Worm (Caenorhabditis elegans): Measurements from ENCODE around the gene W09D10.5.
"Not testable (repeated sequence)": the region's sequence is repeated elsewhere in the genome, so short reads cannot be mapped to it uniquely, and the experiment has no call there.

Gene W09D10.5

ce11 chrIII:10711192-10711673, at the start of gene W09D10.5:
TSS of gene W09D10.5 (minus strand) at chrIII:10711536.
- no peak for TF ChIP-seq unc-62 (GFP tag; optimal IDR thresholded peaks at IDR 0.05)

ce11 chrIII:10759050-10760023, 48.0 kb upstream of the W09D10.5 start, which contains the start of gene tasp-1:
TSS of gene tasp-1 (plus strand) at chrIII:10759307.
- TF ChIP-seq unc-62 (GFP tag; optimal IDR thresholded peaks at IDR 0.05), result peak; percentile 64

DNA sequence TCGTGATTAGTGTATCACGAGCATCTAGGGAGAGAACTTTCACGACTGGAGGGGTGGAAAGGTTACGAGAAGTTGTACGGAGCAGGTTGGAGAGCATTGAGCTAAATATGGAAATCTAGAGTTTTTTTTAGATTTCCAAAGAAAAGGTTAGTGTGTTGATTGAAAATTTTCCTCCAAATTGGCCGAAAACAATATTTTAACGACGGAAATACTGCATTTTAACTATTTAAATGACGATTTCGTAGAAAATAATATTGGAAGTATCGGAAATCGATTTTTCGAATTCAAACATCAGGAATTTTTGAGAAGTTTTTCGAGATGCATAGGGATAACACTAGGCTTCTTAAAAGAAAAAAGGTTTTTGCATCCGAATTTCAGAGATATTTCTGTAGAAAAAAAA, 47.1 kb upstream of the W09D10.5 start, which contains the start of gene K01G5.10:
Gene K01G5.10 (minus strand): TSS at position 101 of the 400 bp plus-strand sequence.
- TF ChIP-seq unc-62 (GFP tag; optimal IDR thresholded peaks at IDR 0.05), result no peak

DNA sequence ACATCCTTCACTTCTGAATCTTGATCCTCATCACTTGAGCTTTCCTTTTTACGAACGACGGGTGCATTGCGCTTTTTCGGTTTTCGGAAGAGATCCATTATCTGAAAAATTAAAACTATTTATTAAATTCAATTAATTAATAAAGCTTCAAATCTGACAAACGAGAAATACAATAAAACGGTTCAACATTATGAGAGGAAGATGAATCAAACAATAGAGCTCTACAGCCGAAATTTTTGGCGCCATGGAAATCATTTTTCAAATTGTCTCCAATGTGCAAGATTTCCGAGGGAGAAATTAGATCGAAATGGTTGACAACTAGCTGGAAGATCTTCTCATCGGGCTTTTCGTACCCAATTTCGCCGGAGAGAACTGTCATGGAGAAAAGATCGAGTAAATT, 46.2 kb upstream of the W09D10.5 start, which contains the start of gene rnf-113:
Gene rnf-113 (minus strand): TSS at position 101 of the 400 bp plus-strand sequence.
- TF ChIP-seq unc-62 (GFP tag; optimal IDR thresholded peaks at IDR 0.05), result no peak

- TF ChIP-seq unc-62 (GFP tag; optimal IDR thresholded peaks at IDR 0.05), result no peak
Measured at ce11 chrIII:10755480-10756066, 44.2 kb upstream of the W09D10.5 start, which contains the start of gene hpl-2. TSS of gene hpl-2 (minus strand) at chrIII:10755530.

ce11 chrIII:10754379-10754778, 43.0 kb upstream of the W09D10.5 start:
- no peak for TF ChIP-seq unc-62 (GFP tag; optimal IDR thresholded peaks at IDR 0.05)

DNA sequence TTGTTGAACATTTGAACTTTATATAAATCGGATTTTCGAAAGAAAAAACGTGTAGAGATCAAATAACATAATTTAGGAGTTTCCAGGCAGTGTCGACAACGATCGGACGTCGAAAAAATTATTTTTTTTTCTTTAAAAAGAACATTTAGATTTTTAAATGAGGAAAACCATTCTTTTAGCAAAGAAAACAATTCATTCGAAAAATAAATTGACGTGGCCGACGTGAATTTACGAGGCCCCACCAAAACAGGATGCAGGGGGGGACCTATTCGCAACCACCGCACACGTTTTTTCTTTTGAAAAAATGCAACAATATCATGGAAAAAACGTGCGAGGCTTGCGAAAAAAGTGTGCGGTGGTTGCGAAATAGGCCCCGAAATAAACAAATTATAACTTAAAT, 38.7 kb upstream of the W09D10.5 start, which contains the start of gene enu-3.6:
Gene enu-3.6 (plus strand): TSS at position 392 of the 400 bp plus-strand sequence.
- TF ChIP-seq unc-62 (GFP tag; optimal IDR thresholded peaks at IDR 0.05), result not testable (repeated sequence)

ce11 chrIII:10747620-10748479, 36.5 kb upstream of the W09D10.5 start, which contains the start of the genes ran-1 and dkc-1:
TSS of gene ran-1 (minus strand) at chrIII:10747728.
TSS of gene dkc-1 (plus strand) at chrIII:10748429.
- TF ChIP-seq unc-62 (GFP tag; optimal IDR thresholded peaks at IDR 0.05), result no peak

DNA sequence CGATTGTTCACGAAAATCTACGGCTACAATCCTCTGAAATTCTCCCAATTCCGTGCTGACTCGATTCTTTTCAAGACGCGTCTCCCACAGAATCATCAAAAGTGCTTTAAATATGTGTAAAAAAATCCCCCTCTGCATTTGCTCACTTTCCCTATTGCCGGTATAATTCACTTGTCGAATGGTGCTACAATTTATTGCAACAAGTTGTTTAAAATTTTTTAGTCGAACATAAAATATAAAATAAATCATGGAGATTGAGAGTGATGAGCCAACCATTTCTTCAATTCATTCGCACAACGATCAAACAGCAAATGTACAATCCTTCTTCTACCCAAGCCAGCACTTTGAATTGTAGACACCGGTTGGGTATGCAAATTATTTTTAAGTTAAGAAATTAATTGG, 35.1 kb upstream of the W09D10.5 start:
- TF ChIP-seq unc-62 (GFP tag; optimal IDR thresholded peaks at IDR 0.05), result no peak

- TF ChIP-seq unc-62 (GFP tag; optimal IDR thresholded peaks at IDR 0.05), result no peak
Measured at ce11 chrIII:10742382-10742860, 31.1 kb upstream of the W09D10.5 start, which contains the start of the genes tbb-1 and rib-2. TSS of gene tbb-1 (minus strand) at chrIII:10742432. TSS of gene rib-2 (plus strand) at chrIII:10742810.

- TF ChIP-seq unc-62 (GFP tag; optimal IDR thresholded peaks at IDR 0.05), result no peak
Measured at ce11 chrIII:10740518-10740917, 29.2 kb upstream of the W09D10.5 start, which contains the start of gene K01G5.8. TSS of gene K01G5.8 (minus strand) at chrIII:10740772.

DNA sequence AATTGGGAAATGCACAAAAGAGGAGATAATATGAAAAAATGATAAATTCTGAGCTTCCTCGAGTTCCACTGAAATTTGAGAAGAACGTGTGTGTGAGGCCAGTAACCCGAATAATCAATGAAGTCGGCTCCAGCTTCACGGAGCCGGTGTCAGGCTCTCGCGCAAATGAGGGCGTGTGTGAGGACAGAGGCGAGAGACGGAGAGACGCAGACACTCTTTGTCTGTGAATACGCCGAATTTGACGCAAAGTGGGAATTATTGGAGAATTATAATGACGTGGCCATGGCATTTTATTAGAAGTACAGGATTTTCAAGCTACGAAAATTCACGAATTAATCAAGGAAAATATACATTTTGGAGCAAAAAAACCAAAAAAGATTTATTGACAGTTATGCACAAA, 28.6 kb upstream of the W09D10.5 start:
- TF ChIP-seq unc-62 (GFP tag; optimal IDR thresholded peaks at IDR 0.05), result no peak

- no peak for TF ChIP-seq unc-62 (GFP tag; optimal IDR thresholded peaks at IDR 0.05)
Measured at ce11 chrIII:10739455-10739854, 28.1 kb upstream of the W09D10.5 start, which contains the start of gene smap-1. TSS of gene smap-1 (minus strand) at chrIII:10739792.

DNA sequence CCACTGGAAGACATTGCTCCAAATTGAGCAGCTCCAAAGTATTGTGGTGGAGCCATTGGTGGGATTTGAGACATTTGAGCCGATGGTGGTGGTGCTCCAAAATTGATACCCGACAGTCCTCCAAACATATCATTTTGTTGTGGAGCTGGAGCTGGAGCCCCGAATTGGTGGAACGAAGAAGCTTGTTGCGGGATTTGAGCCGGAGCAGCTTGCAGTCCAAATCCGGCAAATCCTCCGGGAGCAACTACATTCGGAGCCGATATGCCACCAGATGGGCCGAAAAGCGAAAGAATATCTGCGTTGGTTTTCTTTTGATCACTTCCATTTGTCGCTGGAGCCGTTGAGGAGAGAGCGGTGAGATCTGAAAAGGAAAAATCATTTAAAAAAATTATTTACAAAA, 26.7 kb upstream of the W09D10.5 start:
- no peak for TF ChIP-seq unc-62 (GFP tag; optimal IDR thresholded peaks at IDR 0.05)
